Worm (Caenorhabditis elegans) whole organism, young adult: ENCODE results near the gene F40G9.18.

ENCODE experiments used
- Y56A3A.18 ChIP-seq: fragments of 200-800 bp; sonication (Bioruptor generic); IDR thresholded peaks from 2 replicates; pipeline ENCODE4 v1.3.6; 2022; ENCODE audit warnings: missing genetic modification reagents, missing genetic modification characterization, missing compliant biosample characterization
- atf-7 ChIP-seq: sonication (generic microtip); optimal IDR thresholded peaks from 2 replicates; lab custom pipeline; 2017; ENCODE audit warnings: mild to moderate bottlenecking, missing genetic modification characterization, missing compliant biosample characterization
- rec-8 ChIP-seq, 2 experiments: sonication (generic microtip); optimal IDR thresholded peaks; 2 replicates each; lab custom pipeline; 2016; ENCODE audit warnings: mild to moderate bottlenecking in 2 of 2, missing genetic modification characterization in 2 of 2, missing genetic modification reagents in 2 of 2, missing genotype in 2 of 2, missing biosample characterization in 1 of 2, missing compliant biosample characterization in 1 of 2, moderate library complexity in 1 of 2
- sptf-2 ChIP-seq: fragments of 200-800 bp; sonication (Bioruptor generic); optimal IDR thresholded peaks from 2 replicates; lab custom pipeline; 2018; ENCODE audit warnings: mild to moderate bottlenecking, missing genetic modification characterization, missing compliant biosample characterization

DNA sequence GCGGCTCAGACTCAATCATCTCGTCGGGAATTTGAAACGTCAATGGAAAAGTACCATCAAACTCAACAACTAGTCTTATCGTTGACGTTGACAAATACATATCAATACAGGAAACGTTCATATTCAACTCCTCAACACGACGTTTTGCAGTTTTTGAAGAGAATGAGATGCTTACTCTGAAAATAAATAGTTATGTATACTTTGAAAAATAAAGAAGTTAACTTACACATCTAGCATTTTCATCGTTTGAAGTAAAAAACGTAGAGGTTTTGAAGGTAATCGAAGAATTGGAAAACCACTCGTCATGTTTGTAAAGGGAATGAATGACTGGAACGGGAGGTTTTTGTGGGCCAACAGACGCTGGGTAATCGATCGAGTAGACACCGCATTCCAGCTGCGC, 28.5 kb downstream of the F40G9.18 start, which contains the start of gene fbxb-81:
- TF ChIP-seq rec-8 (tag; optimal IDR thresholded peaks at IDR 0.05; lab: Kevin White, UChicago), result no peak
- no peak for TF ChIP-seq Y56A3A.18 (GFP tag; lab: Robert Waterston, UW)
- no peak for TF ChIP-seq sptf-2 (GFP tag; lab: Kevin White, UChicago)
- no peak for TF ChIP-seq atf-7
